ENCODE assay signal across 2 fruit fly cellular contexts in genomic region chr3L:2745698-2746410, dm6.
TF ChIP-seq lines count a peak whose summit lies in the region.

No protein-coding gene starts in this region.

- TF ChIP-seq CTCF in whole organism, embryonic (GFP tag; optimal IDR thresholded peaks at IDR 0.05; lab: Kevin White, UChicago): no peak

TF ChIP-seq in whole organism, embryonic, 481 proteins besides CTCF, POLR2A, EP300 and RAD21:
- TF ChIP-seq chinmo (GFP tag; IDR thresholded peaks at IDR 0.05; lab: Robert Waterston, UW; ENCODE audit: partially characterized antibody) (0 out of 4 replicates have a peak, but pooled peaks have one; percentile 46), HHEX (GFP tag; optimal IDR thresholded peaks at IDR 0.05; lab: Kevin White, UChicago) (peak; percentile 46), sug (tag; optimal IDR thresholded peaks at IDR 0.05; lab: Kevin White, UChicago) (peak; percentile 72), GATAe (GFP tag; conservative IDR thresholded peaks at IDR 0.05; lab: Robert Waterston, UW) (peak; percentile 33; the same call in 1 of the 2 replicates), chm (GFP tag; IDR thresholded peaks at IDR 0.05; lab: Robert Waterston, UW) (0 out of 2 replicates have a peak, but pooled peaks have one; percentile 28), Pdp1 (GFP tag; optimal IDR thresholded peaks at IDR 0.05; lab: Kevin White, UChicago) (peak in 1 of 2 experiments; percentile 13), shn (GFP tag; optimal IDR thresholded peaks at IDR 0.05; lab: Kevin White, UChicago) (no peak), CG11504 (tag; optimal IDR thresholded peaks at IDR 0.05; lab: Kevin White, UChicago) (peak; percentile 99), corto (GFP tag; optimal IDR thresholded peaks at IDR 0.05; lab: Kevin White, UChicago) (no peak), CG2712 (tag; optimal IDR thresholded peaks at IDR 0.05; lab: Kevin White, UChicago) (no peak), Hr3 (GFP tag; optimal IDR thresholded peaks at IDR 0.05; lab: Kevin White, UChicago) (no peak), Asciz (GFP tag; optimal IDR thresholded peaks at IDR 0.05; lab: Kevin White, UChicago) (peak; percentile 20), jing (GFP tag; optimal IDR thresholded peaks at IDR 0.05; lab: Kevin White, UChicago) (no peak), Dp (GFP tag; optimal IDR thresholded peaks at IDR 0.05; lab: Kevin White, UChicago) (no peak), CG10321 (GFP tag; IDR thresholded peaks at IDR 0.05; lab: Robert Waterston, UW) (peak; percentile 79), exex (tag; optimal IDR thresholded peaks at IDR 0.05; lab: Kevin White, UChicago) (peak; percentile 62), CG5180 (GFP tag; optimal IDR thresholded peaks at IDR 0.05; lab: Kevin White, UChicago) (peak; percentile 90), dysf (GFP tag; IDR thresholded peaks at IDR 0.05; lab: Robert Waterston, UW) (peak; percentile 35; the same call in 1 of the 3 replicates), CG2678 (tag; optimal IDR thresholded peaks at IDR 0.05; lab: Kevin White, UChicago) (peak; percentile 18), CG8765 (GFP tag; IDR thresholded peaks at IDR 0.05; lab: Robert Waterston, UW) (no peak), grn (GFP tag; optimal IDR thresholded peaks at IDR 0.05; lab: Kevin White, UChicago) (peak; percentile 86), CG7987 (GFP tag; optimal IDR thresholded peaks at IDR 0.05; lab: Kevin White, UChicago) (peak; percentile 10), onecut (GFP tag; IDR thresholded peaks at IDR 0.05; lab: Robert Waterston, UW) (peak; percentile 91), sens (GFP tag; lab: Kevin White, UChicago) (peak; percentile 25), ci (GFP tag; IDR thresholded peaks at IDR 0.05; lab: Robert Waterston, UW) (peak; percentile 32; the same call in 1 of the 3 replicates), Dbx (GFP tag; IDR thresholded peaks at IDR 0.05; lab: Robert Waterston, UW) (no peak), CG12071 (GFP tag; optimal IDR thresholded peaks at IDR 0.05; lab: Kevin White, UChicago) (peak; percentile 28), CG13894 (tag; optimal IDR thresholded peaks at IDR 0.05; lab: Kevin White, UChicago) (no peak), sob (GFP tag; IDR thresholded peaks at IDR 0.05; lab: Robert Waterston, UW) (0 out of 2 replicates have a peak, but pooled peaks have one; percentile 6), Deaf1 (tag; optimal IDR thresholded peaks at IDR 0.05; lab: Kevin White, UChicago) (peak; percentile 45), HmgD (GFP tag; optimal IDR thresholded peaks at IDR 0.05; lab: Kevin White, UChicago) (no peak), caup (GFP tag; optimal IDR thresholded peaks at IDR 0.05; lab: Kevin White, UChicago; ENCODE audit: severe bottlenecking) (peak; percentile 61), CG2199 (GFP tag; IDR thresholded peaks at IDR 0.05; lab: Robert Waterston, UW) (peak; percentile 95), mirr (GFP tag; optimal IDR thresholded peaks at IDR 0.05; lab: Kevin White, UChicago) (peak; percentile 69), Med (GFP tag; lab: Kevin White, UChicago) (peak; percentile 63), Meics (GFP tag; optimal IDR thresholded peaks at IDR 0.05; lab: Kevin White, UChicago) (peak; percentile 8), lab (GFP tag; optimal IDR thresholded peaks at IDR 0.05; lab: Kevin White, UChicago) (peak; percentile 79), ind (GFP tag; optimal IDR thresholded peaks at IDR 0.05; lab: Kevin White, UChicago) (no peak), CG43689 (GFP tag; IDR thresholded peaks at IDR 0.05; lab: Robert Waterston, UW) (no peak), CG6813 (GFP tag; optimal IDR thresholded peaks at IDR 0.05; lab: Kevin White, UChicago) (peak; percentile 19)
TF ChIP-seq in whole organism, embryonic: peak in this region for 28.

TF ChIP-seq in whole organism, prepupa, 60 proteins besides CTCF, POLR2A, EP300 and RAD21:
- TF ChIP-seq cyc (GFP tag; optimal IDR thresholded peaks at IDR 0.05; lab: Kevin White, UChicago): no peak
- no peak for TF ChIP-seq CG10631 (GFP tag; optimal IDR thresholded peaks at IDR 0.05; lab: Kevin White, UChicago)
- TF ChIP-seq eg (GFP tag; IDR thresholded peaks at IDR 0.05; lab: Robert Waterston, UW): 0 out of 3 replicates have a peak, but pooled peaks have one; percentile 39
- no peak for TF ChIP-seq Smox (GFP tag; optimal IDR thresholded peaks at IDR 0.05; lab: Kevin White, UChicago)
- TF ChIP-seq fkh (GFP tag; optimal IDR thresholded peaks at IDR 0.05; lab: Kevin White, UChicago): peak; percentile 64
